Worm (Caenorhabditis elegans) whole organism, L2 larva: ENCODE measurements around the gene F08H9.4.
A peak's percentile ranks its signal among the peaks of the same experiment; 100 is the strongest.

ENCODE experiments used
- F13H6.1 ChIP-seq: sonication (generic microtip); optimal IDR thresholded peaks from 2 replicates; lab custom pipeline; 2016; ENCODE audit warnings: missing genetic modification characterization, missing compliant biosample characterization
- R02D3.7 ChIP-seq: fragments of 150-350 bp; optimal IDR thresholded peaks from 2 replicates; lab custom pipeline; 2014; ENCODE audit warnings: missing biosample characterization, missing genetic modification characterization
- ZK546.5 ChIP-seq: sonication (generic microtip); optimal IDR thresholded peaks from 2 replicates; lab custom pipeline; 2017; ENCODE audit warnings: missing biosample characterization, missing genetic modification characterization
- aly-2 ChIP-seq: fragments of 150-350 bp; optimal IDR thresholded peaks from 2 replicates; lab custom pipeline; 2014; ENCODE audit warnings: missing biosample characterization, missing genetic modification characterization
- ama-1 ChIP-seq: fragments of 150-350 bp; optimal IDR thresholded peaks from 2 replicates; lab custom pipeline; 2018; ENCODE audit warnings: inconsistent platforms
- blmp-1 ChIP-seq: sonication (generic microtip); optimal IDR thresholded peaks from 2 replicates; lab custom pipeline; 2017; ENCODE audit warnings: missing genetic modification characterization, mild to moderate bottlenecking, missing compliant biosample characterization, antibody characterized with exemption, moderate library complexity; ENCODE audit not compliant: insufficient read depth
- ceh-82 ChIP-seq: fragments of 150-350 bp; optimal IDR thresholded peaks from 2 replicates; lab custom pipeline; 2014; ENCODE audit warnings: missing biosample characterization, missing genetic modification characterization
- crh-2 ChIP-seq: sonication (generic microtip); optimal IDR thresholded peaks from 2 replicates; lab custom pipeline; 2017; ENCODE audit warnings: missing biosample characterization, missing genetic modification characterization
- dmd-4 ChIP-seq: sonication (generic microtip); optimal IDR thresholded peaks from 2 replicates; lab custom pipeline; 2017; ENCODE audit warnings: missing biosample characterization, missing genetic modification characterization
- egl-27 ChIP-seq: sonication (generic microtip); optimal IDR thresholded peaks from 3 replicates; lab custom pipeline; 2017; ENCODE audit warnings: missing biosample characterization, missing genetic modification reagents, missing genetic modification characterization
- elt-1 ChIP-seq: fragments of 150-350 bp; optimal IDR thresholded peaks from 2 replicates; lab custom pipeline; 2014; ENCODE audit warnings: missing biosample characterization, missing genetic modification characterization
- elt-3 ChIP-seq: sonication (generic microtip); optimal IDR thresholded peaks from 2 replicates; lab custom pipeline; 2017; ENCODE audit warnings: missing biosample characterization, missing genetic modification characterization
- fos-1 ChIP-seq: fragments of 150-350 bp; optimal IDR thresholded peaks from 2 replicates; lab custom pipeline; 2014; ENCODE audit warnings: missing biosample characterization, missing genetic modification characterization
- gmeb-1 ChIP-seq: fragments of 150-350 bp; optimal IDR thresholded peaks from 2 replicates; lab custom pipeline; 2014; ENCODE audit warnings: missing biosample characterization, missing genetic modification characterization
- lin-11 ChIP-seq: fragments of 150-350 bp; sonication (generic microtip); optimal IDR thresholded peaks from 2 replicates; lab custom pipeline; 2014; ENCODE audit warnings: missing biosample characterization, missing genetic modification characterization, inconsistent platforms, mixed read lengths
- lin-13 ChIP-seq: fragments of 150-350 bp; optimal IDR thresholded peaks from 2 replicates; lab custom pipeline; 2014; ENCODE audit warnings: missing biosample characterization, missing genetic modification reagents, missing genetic modification characterization
- lin-39 ChIP-seq: fragments of 150-350 bp; optimal IDR thresholded peaks from 2 replicates; lab custom pipeline; 2014; ENCODE audit warnings: missing biosample characterization, missing genetic modification reagents, missing genetic modification characterization
- lsy-2 ChIP-seq, 2 experiments: fragments of 150-350 bp in 1 of 2; sonication (generic microtip) in 1 of 2; optimal IDR thresholded peaks; 2 replicates each; lab custom pipeline; 2014 to 2017; ENCODE audit warnings: missing biosample characterization in 2 of 2, missing genetic modification characterization in 2 of 2
- mab-5 ChIP-seq: fragments of 150-350 bp; optimal IDR thresholded peaks from 2 replicates; lab custom pipeline; 2014; ENCODE audit warnings: missing biosample characterization, missing genetic modification characterization
- mbf-1 ChIP-seq: sonication (generic microtip); optimal IDR thresholded peaks from 2 replicates; lab custom pipeline; 2017; ENCODE audit warnings: missing biosample characterization, missing genetic modification characterization
- nhr-11 ChIP-seq: fragments of 150-350 bp; optimal IDR thresholded peaks from 2 replicates; lab custom pipeline; 2014; ENCODE audit warnings: missing biosample characterization, missing genetic modification characterization
- nhr-129 ChIP-seq: fragments of 150-350 bp; optimal IDR thresholded peaks from 2 replicates; lab custom pipeline; 2014; ENCODE audit warnings: missing biosample characterization, missing genetic modification characterization
- nhr-21 ChIP-seq: fragments of 150-350 bp; optimal IDR thresholded peaks from 2 replicates; lab custom pipeline; 2014; ENCODE audit warnings: missing biosample characterization, missing genetic modification characterization
- peb-1 ChIP-seq: fragments of 150-350 bp; optimal IDR thresholded peaks from 2 replicates; lab custom pipeline; 2014; ENCODE audit warnings: missing biosample characterization, missing genetic modification characterization
- sem-4 ChIP-seq: fragments of 150-350 bp; optimal IDR thresholded peaks from 2 replicates; lab custom pipeline; 2014; ENCODE audit warnings: missing biosample characterization, missing genetic modification reagents, missing genetic modification characterization
- skn-1 ChIP-seq: sonication (generic microtip); optimal IDR thresholded peaks from 2 replicates; lab custom pipeline; 2017; ENCODE audit warnings: missing biosample characterization, missing genetic modification characterization
- sma-9 ChIP-seq, 2 experiments: fragments of 150-350 bp in 1 of 2; sonication (generic microtip) in 1 of 2; optimal IDR thresholded peaks; 2 replicates each; lab custom pipeline; 2014 to 2016; ENCODE audit warnings: missing genetic modification characterization in 2 of 2, mild to moderate bottlenecking in 1 of 2, missing biosample characterization in 1 of 2, missing compliant biosample characterization in 1 of 2, missing genetic modification reagents in 1 of 2, moderate library complexity in 1 of 2
- snpc-4 ChIP-seq: fragments of 150-350 bp; optimal IDR thresholded peaks from 2 replicates; lab custom pipeline; 2014; ENCODE audit warnings: missing biosample characterization, missing genetic modification characterization
- unc-55 ChIP-seq: fragments of 150-350 bp; sonication (generic microtip); optimal IDR thresholded peaks from 3 replicates; lab custom pipeline; 2014; ENCODE audit warnings: missing biosample characterization, missing genetic modification reagents, missing genetic modification characterization
- ztf-11 ChIP-seq: sonication (generic microtip); optimal IDR thresholded peaks from 2 replicates; lab custom pipeline; 2017; ENCODE audit warnings: missing biosample characterization, missing genetic modification characterization
- ztf-4 ChIP-seq: fragments of 150-350 bp; optimal IDR thresholded peaks from 2 replicates; lab custom pipeline; 2014; ENCODE audit warnings: missing biosample characterization, missing genetic modification characterization

Gene F08H9.4

DNA sequence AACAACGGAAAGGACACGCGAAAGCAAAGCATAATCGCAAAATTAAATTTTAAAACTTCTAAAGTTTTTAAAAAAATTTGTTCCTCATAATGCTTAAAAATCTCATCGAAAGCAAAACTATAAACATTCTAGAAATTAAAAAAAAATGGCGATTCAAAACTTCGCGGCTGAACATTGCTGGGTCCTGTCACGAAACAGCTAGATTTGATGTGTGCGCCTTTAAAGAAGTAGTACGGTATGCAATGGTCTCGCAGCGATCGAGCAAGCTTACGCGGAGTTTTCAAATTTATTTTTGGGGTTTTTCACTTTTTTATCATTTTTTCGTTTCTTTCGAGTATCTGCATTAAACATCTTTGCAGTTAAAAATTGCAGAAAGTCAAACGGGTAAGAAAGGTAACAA, 7.2 kb downstream of the F08H9.4 start, which contains the start of gene coh-3:
Gene coh-3 (plus strand): TSS at position 353 of the 400 bp plus-strand sequence.
- no peak for TF ChIP-seq skn-1 (tag; lab: Kevin White, UChicago)
- TF ChIP-seq fos-1 (tag; lab: Kevin White, UChicago) = no peak
- no peak for TF ChIP-seq R02D3.7
- no peak for TF ChIP-seq crh-2 (tag; lab: Kevin White, UChicago)
- TF ChIP-seq sma-9 (GFP tag; optimal IDR thresholded peaks at IDR 0.05; lab: Kevin White, UChicago) = no peak
- no peak for TF ChIP-seq sma-9 (tag; optimal IDR thresholded peaks at IDR 0.05; lab: Kevin White, UChicago)
- no peak for TF ChIP-seq elt-1 (tag; lab: Kevin White, UChicago)
- no peak for TF ChIP-seq ama-1 (lab: Kevin White, UChicago)
- TF ChIP-seq gmeb-1 (tag; lab: Kevin White, UChicago) = no peak
- no peak for TF ChIP-seq lin-13 (GFP tag; lab: Kevin White, UChicago)
- no peak for TF ChIP-seq mbf-1 (tag; lab: Kevin White, UChicago)
- no peak for TF ChIP-seq ceh-82
- TF ChIP-seq nhr-11 (tag; lab: Kevin White, UChicago) = no peak
- TF ChIP-seq nhr-129 = no peak
- no peak for TF ChIP-seq nhr-21 (tag; lab: Kevin White, UChicago)

DNA sequence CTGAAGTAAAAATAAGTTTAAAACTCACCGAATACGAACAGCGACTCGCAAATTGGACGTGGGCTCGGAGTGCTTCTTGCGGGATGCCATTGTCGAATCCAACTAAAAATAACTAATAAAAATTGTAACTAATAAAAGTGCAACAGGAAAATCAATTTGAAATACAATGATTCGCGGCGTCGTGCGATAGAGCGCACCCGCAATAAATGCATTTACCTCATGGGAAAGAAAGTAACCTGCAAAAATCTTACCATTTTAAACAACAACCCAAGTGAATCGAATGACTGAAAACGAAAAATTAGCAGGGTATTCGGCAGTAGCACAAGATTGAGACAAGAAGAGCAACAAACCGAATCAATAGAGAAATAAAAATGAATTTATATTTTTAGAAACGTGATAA, 7.6 kb downstream of the F08H9.4 start, which contains the start of gene bmk-1:
Gene bmk-1 (minus strand): TSS at position 359 of the 400 bp plus-strand sequence.
- TF ChIP-seq gmeb-1 (tag; lab: Kevin White, UChicago) (peak; percentile 70), elt-1 (tag; lab: Kevin White, UChicago) (no peak)

DNA sequence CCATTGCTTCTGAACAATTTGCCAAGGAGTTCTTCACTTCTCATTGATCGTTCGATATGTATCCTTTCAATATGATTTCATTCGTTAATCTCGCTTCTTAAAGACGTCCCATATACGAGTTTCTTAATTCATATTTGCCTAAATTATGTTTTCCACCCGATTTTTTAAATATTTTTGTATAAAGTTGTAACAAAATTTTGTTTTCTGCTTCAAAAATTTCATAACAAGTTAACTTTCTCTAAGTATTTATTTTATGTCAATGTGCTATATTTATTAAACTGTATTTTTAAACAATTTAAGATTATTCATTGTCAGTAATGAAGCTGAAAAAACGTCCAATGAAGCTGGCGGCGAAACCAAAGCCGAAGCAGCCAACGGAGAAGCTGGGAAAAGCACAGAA, 14.8 kb downstream of the F08H9.4 start, which contains the start of gene F23B12.7:
Gene F23B12.7 (plus strand): TSS at position 301 of the 400 bp plus-strand sequence.
- TF ChIP-seq aly-2 (tag; lab: Kevin White, UChicago) (no peak), mab-5 (tag; lab: Kevin White, UChicago) (no peak), sem-4 (tag; lab: Kevin White, UChicago) (no peak), ZK546.5 (no peak), lsy-2 (tag; optimal IDR thresholded peaks at IDR 0.05; lab: Kevin White, UChicago) (no peak), dmd-4 (tag; lab: Kevin White, UChicago) (no peak), ztf-4 (no peak), lin-39 (tag; lab: Kevin White, UChicago) (no peak), peb-1 (tag; lab: Kevin White, UChicago) (no peak), ama-1 (lab: Kevin White, UChicago) (no peak), snpc-4 (no peak)

DNA sequence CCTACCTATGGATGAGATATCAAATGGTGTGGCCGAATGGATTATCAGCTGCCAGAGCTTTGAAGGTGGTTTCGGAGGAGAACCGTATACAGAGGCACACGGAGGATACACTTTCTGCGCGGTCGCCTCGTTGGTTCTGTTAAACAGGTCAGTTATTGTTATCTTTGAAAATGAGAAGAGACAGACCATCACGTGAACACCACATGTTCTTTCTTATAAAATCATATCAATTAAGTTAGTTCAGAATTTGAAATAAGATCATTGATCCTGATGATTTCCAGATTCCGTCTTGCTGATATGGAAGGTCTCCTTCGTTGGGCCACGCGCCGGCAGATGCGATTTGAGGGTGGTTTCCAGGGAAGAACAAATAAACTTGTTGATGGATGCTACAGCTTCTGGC, 15.6 kb downstream of the F08H9.4 start:
- TF ChIP-seq nhr-21 (tag; lab: Kevin White, UChicago) (peak; percentile 35), R02D3.7 (no peak)

- TF ChIP-seq mab-5 (tag; lab: Kevin White, UChicago) = no peak
- TF ChIP-seq peb-1 (tag; lab: Kevin White, UChicago) = no peak
- TF ChIP-seq nhr-11 (tag; lab: Kevin White, UChicago) = no peak
- TF ChIP-seq fos-1 (tag; lab: Kevin White, UChicago) = peak; percentile 80
- TF ChIP-seq egl-27 = no peak
- TF ChIP-seq F13H6.1 (tag; lab: Kevin White, UChicago) = no peak
- TF ChIP-seq ztf-4 = no peak
- peak; percentile 8 for TF ChIP-seq crh-2 (tag; lab: Kevin White, UChicago)
- TF ChIP-seq ama-1 (lab: Kevin White, UChicago) = no peak
- TF ChIP-seq dmd-4 (tag; lab: Kevin White, UChicago) = no peak
- TF ChIP-seq unc-55 (GFP tag; lab: Kevin White, UChicago) = peak; percentile 9
- TF ChIP-seq blmp-1 (tag; lab: Kevin White, UChicago) = no peak
- no peak for TF ChIP-seq lin-11 (tag; lab: Kevin White, UChicago)
- no peak for TF ChIP-seq lin-39 (tag; lab: Kevin White, UChicago)
- TF ChIP-seq mbf-1 (tag; lab: Kevin White, UChicago) = no peak
- TF ChIP-seq ZK546.5 = no peak
- no peak for TF ChIP-seq ztf-11 (tag; lab: Kevin White, UChicago)
- no peak for TF ChIP-seq elt-3 (tag; lab: Kevin White, UChicago)
- peak; percentile 10 for TF ChIP-seq gmeb-1 (tag; lab: Kevin White, UChicago)
Measured at ce11 chrV:14447240-14447763, 16.9 kb downstream of the F08H9.4 start, which contains the start of the genes dlat-1 and fntb-1. TSS of gene dlat-1 (minus strand) at chrV:14447290. TSS of gene fntb-1 (plus strand) at chrV:14447651.
